Worm (Caenorhabditis elegans) whole organism, mixed stage, embryonic: ENCODE measurements around the gene fbxb-6.

Source experiments
- M03D4.4 ChIP-seq: sonication (generic microtip); optimal IDR thresholded peaks from 2 replicates; lab custom pipeline; 2017; ENCODE audit warnings: mild to moderate bottlenecking, missing genetic modification characterization, missing compliant biosample characterization
- blmp-1 ChIP-seq: fragments of 150-350 bp; optimal IDR thresholded peaks from 2 replicates; lab custom pipeline; 2014; ENCODE audit warnings: missing biosample characterization, missing genetic modification characterization
- ceh-39 ChIP-seq: fragments of 150-350 bp; optimal IDR thresholded peaks from 2 replicates; lab custom pipeline; 2014; ENCODE audit warnings: missing biosample characterization, missing genetic modification characterization
- ceh-43 ChIP-seq: fragments of 200-800 bp; sonication (Bioruptor generic); optimal IDR thresholded peaks from 2 replicates; lab custom pipeline; 2018; ENCODE audit warnings: mild to moderate bottlenecking, missing genetic modification characterization, moderate library complexity, missing compliant biosample characterization
- ces-1 ChIP-seq: fragments of 150-350 bp; optimal IDR thresholded peaks from 2 replicates; lab custom pipeline; 2014; ENCODE audit warnings: missing biosample characterization, missing genetic modification reagents, missing genetic modification characterization
- cnd-1 ChIP-seq: fragments of 200-800 bp; sonication (Bioruptor generic); optimal IDR thresholded peaks from 2 replicates; lab custom pipeline; 2018; ENCODE audit warnings: mild to moderate bottlenecking, missing genetic modification characterization, missing compliant biosample characterization
- drap-1 ChIP-seq: fragments of 200-800 bp; sonication (Bioruptor generic); optimal IDR thresholded peaks from 3 replicates; lab custom pipeline; 2018; ENCODE audit warnings: mild to moderate bottlenecking, missing genetic modification characterization, missing compliant biosample characterization
- elt-1 ChIP-seq: sonication (generic microtip); optimal IDR thresholded peaks from 2 replicates; lab custom pipeline; 2017; ENCODE audit warnings: missing genetic modification characterization, mild to moderate bottlenecking, missing compliant biosample characterization, antibody characterized with exemption, moderate library complexity, borderline replicate concordance; ENCODE audit not compliant: insufficient read depth
- flh-1 ChIP-seq: fragments of 200-800 bp; sonication (Bioruptor generic); optimal IDR thresholded peaks from 2 replicates; lab custom pipeline; 2018; ENCODE audit warnings: mild to moderate bottlenecking, missing genetic modification characterization, moderate library complexity, missing compliant biosample characterization
- hlh-1 ChIP-seq: fragments of 150-350 bp; optimal IDR thresholded peaks from 2 replicates; lab custom pipeline; 2014; ENCODE audit warnings: missing biosample characterization, missing genetic modification reagents, missing genetic modification characterization
- lin-13 ChIP-seq: fragments of 150-350 bp; optimal IDR thresholded peaks from 2 replicates; lab custom pipeline; 2014; ENCODE audit warnings: missing biosample characterization, missing genetic modification characterization
- lin-32 ChIP-seq: fragments of 200-800 bp; sonication (Bioruptor generic); optimal IDR thresholded peaks from 2 replicates; lab custom pipeline; 2018; ENCODE audit warnings: mild to moderate bottlenecking, missing genetic modification characterization, missing compliant biosample characterization
- mep-1 ChIP-seq: fragments of 150-350 bp; optimal IDR thresholded peaks from 2 replicates; lab custom pipeline; 2017; ENCODE audit warnings: missing biosample characterization, missing genetic modification reagents, missing genetic modification characterization, inconsistent platforms
- nhr-12 ChIP-seq: fragments of 150-350 bp; optimal IDR thresholded peaks from 2 replicates; lab custom pipeline; 2014; ENCODE audit warnings: missing biosample characterization, missing genetic modification characterization
- nhr-2 ChIP-seq: fragments of 150-350 bp; optimal IDR thresholded peaks from 2 replicates; lab custom pipeline; 2014; ENCODE audit warnings: missing biosample characterization, missing genetic modification characterization
- nhr-237 ChIP-seq: fragments of 150-350 bp; optimal IDR thresholded peaks from 2 replicates; lab custom pipeline; 2014; ENCODE audit warnings: missing biosample characterization, missing genetic modification characterization
- nhr-28 ChIP-seq: fragments of 150-350 bp; optimal IDR thresholded peaks from 2 replicates; lab custom pipeline; 2014; ENCODE audit warnings: missing biosample characterization, missing genetic modification characterization
- nhr-76 ChIP-seq: sonication (generic microtip); optimal IDR thresholded peaks from 2 replicates; lab custom pipeline; 2017; ENCODE audit warnings: missing biosample characterization, missing genetic modification characterization
- pha-4 ChIP-seq: fragments of 150-350 bp; optimal IDR thresholded peaks from 2 replicates; lab custom pipeline; 2018; ENCODE audit warnings: missing biosample characterization, missing genetic modification reagents, missing genetic modification characterization
- snpc-4 ChIP-seq: fragments of 150-350 bp; optimal IDR thresholded peaks from 2 replicates; lab custom pipeline; 2014; ENCODE audit warnings: missing biosample characterization, missing genetic modification characterization
- sptf-1 ChIP-seq: sonication (generic microtip); optimal IDR thresholded peaks from 2 replicates; lab custom pipeline; 2017; ENCODE audit warnings: mild to moderate bottlenecking, missing genetic modification characterization, moderate library complexity, missing compliant biosample characterization
- tbx-8 ChIP-seq: fragments of 200-800 bp; sonication (Bioruptor generic); optimal IDR thresholded peaks from 2 replicates; lab custom pipeline; 2018; ENCODE audit warnings: mild to moderate bottlenecking, missing genetic modification characterization, moderate library complexity, missing compliant biosample characterization
- unc-120 ChIP-seq: sonication (generic microtip); optimal IDR thresholded peaks from 2 replicates; lab custom pipeline; 2017; ENCODE audit warnings: missing genetic modification characterization, missing compliant biosample characterization; ENCODE audit not compliant: poor library complexity, severe bottlenecking
- unc-39 ChIP-seq: fragments of 150-350 bp; optimal IDR thresholded peaks from 2 replicates; lab custom pipeline; 2014; ENCODE audit warnings: missing biosample characterization, missing genetic modification characterization
- unc-62 ChIP-seq: fragments of 150-350 bp; optimal IDR thresholded peaks from 2 replicates; lab custom pipeline; 2014; ENCODE audit warnings: missing biosample characterization, missing genetic modification reagents, missing genetic modification characterization
- zip-8 ChIP-seq: fragments of 150-350 bp; optimal IDR thresholded peaks from 2 replicates; lab custom pipeline; 2014; ENCODE audit warnings: missing biosample characterization, missing genetic modification characterization
- ztf-11 ChIP-seq: fragments of 150-350 bp; optimal IDR thresholded peaks from 2 replicates; lab custom pipeline; 2014; ENCODE audit warnings: missing biosample characterization, missing genetic modification characterization

The fbxb-6 gene

DNA sequence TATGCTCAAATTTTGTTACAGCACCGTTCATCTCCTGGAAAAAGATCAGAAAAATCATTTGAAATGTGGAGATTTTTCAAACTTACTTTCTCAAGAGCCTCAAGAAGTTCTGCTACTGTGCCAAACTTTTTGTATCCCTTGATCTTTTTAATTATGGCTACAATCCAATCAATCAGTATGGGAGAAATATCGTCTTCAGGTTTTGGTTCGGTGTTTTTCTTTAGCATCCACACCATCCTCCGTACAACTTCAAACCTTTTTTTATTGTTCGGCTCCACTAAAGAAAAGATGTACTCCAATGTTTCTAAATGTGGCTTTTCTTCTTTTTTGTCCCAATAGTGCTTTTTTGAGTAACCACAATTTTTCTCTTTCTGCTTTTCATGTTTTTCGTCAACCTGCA lies 11.9 kb downstream of the fbxb-6 start:
- TF ChIP-seq lin-13 (tag; lab: Kevin White, UChicago) (no peak), unc-62 (no peak), unc-120 (tag; lab: Kevin White, UChicago) (no peak), unc-39 (tag; lab: Kevin White, UChicago) (no peak), mep-1 (no peak), hlh-1 (no peak), snpc-4 (tag; lab: Kevin White, UChicago) (no peak), pha-4 (tag; lab: Kevin White, UChicago) (no peak), nhr-2 (tag; lab: Kevin White, UChicago) (no peak), nhr-12 (tag; lab: Kevin White, UChicago) (no peak), nhr-28 (tag; lab: Kevin White, UChicago) (no peak), tbx-8 (GFP tag; lab: Kevin White, UChicago) (no peak), elt-1 (tag; lab: Kevin White, UChicago) (no peak)
- TF ChIP-seq, all 35 proteins: peak for 0

DNA sequence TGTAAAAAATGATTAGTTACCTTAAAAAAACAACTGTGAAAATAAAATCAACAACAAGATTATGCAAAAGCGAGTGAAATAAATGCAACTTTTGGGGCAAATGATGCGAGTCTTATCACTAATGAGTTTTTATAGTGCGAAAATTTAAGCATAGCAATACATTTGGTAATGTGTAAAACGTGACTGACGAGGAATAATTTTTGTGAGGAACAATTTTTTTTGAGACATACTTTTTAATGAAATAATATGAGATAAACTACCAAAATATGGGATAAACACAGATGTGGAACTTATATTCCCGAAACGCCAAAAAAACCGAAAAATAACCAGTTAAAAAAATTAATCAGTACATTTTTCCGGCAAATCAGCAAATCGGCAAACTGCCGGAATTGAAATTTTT lies 15.8 kb downstream of the fbxb-6 start, which contains the start of gene F07E5.9:
F07E5.9 (minus strand) TSS at position 101 of the 400 bp plus-strand sequence.
- TF ChIP-seq lin-32 (GFP tag; lab: Kevin White, UChicago) (no peak), blmp-1 (tag; lab: Kevin White, UChicago) (no peak), unc-120 (tag; lab: Kevin White, UChicago) (no peak), flh-1 (GFP tag; lab: Kevin White, UChicago) (no peak), elt-1 (tag; lab: Kevin White, UChicago) (no peak), hlh-1 (no peak)
- TF ChIP-seq, all 35 proteins: peak for 0

DNA sequence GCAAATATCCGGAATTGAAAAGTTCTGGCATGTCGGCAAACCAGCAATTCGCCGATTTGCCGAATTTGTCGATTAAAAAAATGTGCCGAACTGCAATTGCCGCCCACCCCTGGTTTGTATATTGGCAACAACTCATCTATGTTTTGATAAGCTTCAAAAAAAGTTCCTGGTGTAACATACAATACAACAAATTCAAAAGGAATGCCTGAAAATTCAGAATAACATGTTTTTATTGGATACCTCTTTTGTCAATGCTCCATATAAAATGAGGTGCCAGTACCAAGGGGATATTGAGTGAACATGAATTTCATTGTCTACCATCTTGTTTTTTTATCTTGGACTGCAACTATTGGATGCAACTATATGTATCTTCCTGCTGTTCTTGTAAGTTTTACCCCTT lies 16.7 kb downstream of the fbxb-6 start, which contains the start of gene T16A1.4:
T16A1.4 (plus strand) TSS at position 301 of the 400 bp plus-strand sequence.
- TF ChIP-seq snpc-4 (tag; lab: Kevin White, UChicago) (no peak), lin-13 (tag; lab: Kevin White, UChicago) (no peak), sptf-1 (tag; lab: Kevin White, UChicago) (no peak), ceh-39 (tag; lab: Kevin White, UChicago) (no peak), blmp-1 (tag; lab: Kevin White, UChicago) (no peak), flh-1 (GFP tag; lab: Kevin White, UChicago) (no peak), drap-1 (GFP tag; lab: Kevin White, UChicago) (no peak), nhr-28 (tag; lab: Kevin White, UChicago) (no peak), ztf-11 (tag; lab: Kevin White, UChicago) (no peak), ceh-43 (no peak), nhr-237 (no peak), lin-32 (GFP tag; lab: Kevin White, UChicago) (no peak), zip-8 (tag; lab: Kevin White, UChicago) (no peak), tbx-8 (GFP tag; lab: Kevin White, UChicago) (no peak)

DNA sequence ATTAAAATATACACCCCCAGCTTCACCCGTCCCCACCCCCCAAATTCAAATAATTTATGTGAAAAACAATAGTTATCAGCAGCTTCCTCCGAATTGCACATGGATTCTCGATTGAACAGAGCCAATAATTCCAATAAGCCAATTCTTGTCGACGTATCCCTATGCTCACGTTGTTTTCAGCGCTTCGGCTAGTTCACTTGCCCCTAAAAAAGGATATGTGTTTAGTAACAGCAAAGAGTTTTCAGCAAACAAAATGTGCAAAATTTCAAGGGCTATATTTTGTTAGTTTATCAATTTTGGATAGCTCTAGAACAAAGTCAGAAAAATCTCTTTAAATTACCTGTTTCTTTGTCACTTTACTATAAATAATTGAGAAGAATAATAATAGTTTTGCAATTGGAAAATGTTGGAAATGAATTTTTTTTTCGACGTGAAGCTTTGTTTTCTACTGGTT lies 19.2 kb downstream of the fbxb-6 start, which contains the start of the genes T16A1.5 and fbxc-49:
T16A1.5 (minus strand) TSS at position 101 of the 454 bp plus-strand sequence.
fbxc-49 (plus strand) TSS at position 404 of the 454 bp plus-strand sequence.
- TF ChIP-seq M03D4.4 (tag; lab: Kevin White, UChicago) (no peak), tbx-8 (GFP tag; lab: Kevin White, UChicago) (no peak), cnd-1 (tag; lab: Kevin White, UChicago) (no peak), nhr-12 (tag; lab: Kevin White, UChicago) (no peak)
- TF ChIP-seq, all 35 proteins: peak for 0

ce11 chrII:2087206-2087605 lies 22.6 kb downstream of the fbxb-6 start:
- TF ChIP-seq unc-39 (tag; lab: Kevin White, UChicago) (no peak), hlh-1 (no peak), nhr-12 (tag; lab: Kevin White, UChicago) (no peak), nhr-28 (tag; lab: Kevin White, UChicago) (no peak), ceh-39 (tag; lab: Kevin White, UChicago) (no peak), cnd-1 (tag; lab: Kevin White, UChicago) (no peak), nhr-76 (tag; lab: Kevin White, UChicago) (no peak), ceh-43 (no peak), lin-13 (tag; lab: Kevin White, UChicago) (no peak), unc-120 (tag; lab: Kevin White, UChicago) (no peak), ztf-11 (tag; lab: Kevin White, UChicago) (no peak), nhr-237 (no peak), ces-1 (GFP tag; lab: Kevin White, UChicago) (no peak), drap-1 (GFP tag; lab: Kevin White, UChicago) (no peak), tbx-8 (GFP tag; lab: Kevin White, UChicago) (no peak)
